Worm (Caenorhabditis elegans): ENCODE data around the gene msrp-6.
"Not testable (repeated sequence)": the region's sequence is repeated elsewhere in the genome, so short reads cannot be mapped to it uniquely, and the experiment has no call there.

msrp-6 gene

ce11 chrII:2600176-2600575, 19.1 kb upstream of the msrp-6 start, which contains the start of gene F33H12.1:
Gene F33H12.1, plus strand, starts transcription at chrII:2600476.
- TF ChIP-seq nhr-28 (tag; optimal IDR thresholded peaks at IDR 0.05); ceh-39 (tag; optimal IDR thresholded peaks at IDR 0.05); tbx-8 (GFP tag; optimal IDR thresholded peaks at IDR 0.05): not testable (repeated sequence)

DNA sequence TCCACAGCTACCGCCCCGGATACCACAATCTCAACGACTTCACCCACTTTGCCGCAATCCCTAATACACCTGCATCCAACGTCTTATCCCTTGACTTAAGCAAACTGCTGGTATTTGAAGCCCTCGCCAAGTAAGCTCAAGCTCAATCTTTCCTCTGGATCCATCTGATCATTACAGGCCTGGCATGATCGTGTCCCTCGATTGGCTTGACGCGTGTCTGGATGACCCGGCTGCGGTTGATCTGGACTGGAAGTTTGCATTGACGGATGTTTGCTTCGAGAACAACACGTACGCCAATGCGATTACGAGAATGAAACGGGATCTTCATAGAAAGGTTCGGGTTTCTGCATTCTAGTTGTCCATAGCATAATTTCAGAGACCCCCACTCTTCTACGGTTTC, 18.3 kb upstream of the msrp-6 start:
- TF ChIP-seq nhr-12 (tag; optimal IDR thresholded peaks at IDR 0.05) = no peak
- no peak for TF ChIP-seq mab-5 (tag; optimal IDR thresholded peaks at IDR 0.05)
- TF ChIP-seq blmp-1 (tag; optimal IDR thresholded peaks at IDR 0.05) = no peak
- no peak for TF ChIP-seq unc-120 (tag; optimal IDR thresholded peaks at IDR 0.05; ENCODE audit: poor library complexity, severe bottlenecking)
- no peak for TF ChIP-seq unc-39 (tag; optimal IDR thresholded peaks at IDR 0.05)
- no peak for TF ChIP-seq mep-1 (tag; optimal IDR thresholded peaks at IDR 0.05)
- TF ChIP-seq nhr-28 (tag; optimal IDR thresholded peaks at IDR 0.05) = no peak
- no peak for TF ChIP-seq ceh-43 (GFP tag; optimal IDR thresholded peaks at IDR 0.05)
- TF ChIP-seq elt-3 (tag; optimal IDR thresholded peaks at IDR 0.05) = no peak
- no peak for TF ChIP-seq pha-4 (tag; optimal IDR thresholded peaks at IDR 0.05)
- no peak for TF ChIP-seq nhr-2 (tag; optimal IDR thresholded peaks at IDR 0.05)
- TF ChIP-seq lin-32 (GFP tag; optimal IDR thresholded peaks at IDR 0.05) = no peak
- no peak for TF ChIP-seq M03D4.4 (tag; optimal IDR thresholded peaks at IDR 0.05)
- TF ChIP-seq sptf-1 (tag; optimal IDR thresholded peaks at IDR 0.05) = no peak
- no peak for TF ChIP-seq cnd-1 (tag; optimal IDR thresholded peaks at IDR 0.05)
- no peak for TF ChIP-seq bed-3 (GFP tag; optimal IDR thresholded peaks at IDR 0.05)
- no peak for TF ChIP-seq unc-62 (GFP tag; optimal IDR thresholded peaks at IDR 0.05)
- no peak for TF ChIP-seq hlh-1 (tag; optimal IDR thresholded peaks at IDR 0.05)
- no peak for TF ChIP-seq snpc-4 (tag; optimal IDR thresholded peaks at IDR 0.05)
- TF ChIP-seq tbx-8 (GFP tag; optimal IDR thresholded peaks at IDR 0.05) = no peak

ce11 chrII:2605319-2605718, 13.9 kb upstream of the msrp-6 start, which contains the start of gene sri-77:
Gene sri-77, minus strand, starts transcription at chrII:2605419.
- no peak for TF ChIP-seq nhr-237 (tag; optimal IDR thresholded peaks at IDR 0.05)
- no peak for TF ChIP-seq sptf-1 (tag; optimal IDR thresholded peaks at IDR 0.05)
- TF ChIP-seq bed-3 (GFP tag; optimal IDR thresholded peaks at IDR 0.05) = no peak
- TF ChIP-seq tbx-8 (GFP tag; optimal IDR thresholded peaks at IDR 0.05) = no peak
- no peak for TF ChIP-seq M03D4.4 (tag; optimal IDR thresholded peaks at IDR 0.05)
- no peak for TF ChIP-seq unc-62 (GFP tag; optimal IDR thresholded peaks at IDR 0.05)
- TF ChIP-seq elt-3 (tag; optimal IDR thresholded peaks at IDR 0.05) = no peak
- no peak for TF ChIP-seq nhr-28 (tag; optimal IDR thresholded peaks at IDR 0.05)
- no peak for TF ChIP-seq hlh-1 (tag; optimal IDR thresholded peaks at IDR 0.05)
- no peak for TF ChIP-seq ces-1 (GFP tag; optimal IDR thresholded peaks at IDR 0.05)
- no peak for TF ChIP-seq mls-2 (tag; optimal IDR thresholded peaks at IDR 0.05)
- no peak for TF ChIP-seq lin-13 (tag; optimal IDR thresholded peaks at IDR 0.05)

DNA sequence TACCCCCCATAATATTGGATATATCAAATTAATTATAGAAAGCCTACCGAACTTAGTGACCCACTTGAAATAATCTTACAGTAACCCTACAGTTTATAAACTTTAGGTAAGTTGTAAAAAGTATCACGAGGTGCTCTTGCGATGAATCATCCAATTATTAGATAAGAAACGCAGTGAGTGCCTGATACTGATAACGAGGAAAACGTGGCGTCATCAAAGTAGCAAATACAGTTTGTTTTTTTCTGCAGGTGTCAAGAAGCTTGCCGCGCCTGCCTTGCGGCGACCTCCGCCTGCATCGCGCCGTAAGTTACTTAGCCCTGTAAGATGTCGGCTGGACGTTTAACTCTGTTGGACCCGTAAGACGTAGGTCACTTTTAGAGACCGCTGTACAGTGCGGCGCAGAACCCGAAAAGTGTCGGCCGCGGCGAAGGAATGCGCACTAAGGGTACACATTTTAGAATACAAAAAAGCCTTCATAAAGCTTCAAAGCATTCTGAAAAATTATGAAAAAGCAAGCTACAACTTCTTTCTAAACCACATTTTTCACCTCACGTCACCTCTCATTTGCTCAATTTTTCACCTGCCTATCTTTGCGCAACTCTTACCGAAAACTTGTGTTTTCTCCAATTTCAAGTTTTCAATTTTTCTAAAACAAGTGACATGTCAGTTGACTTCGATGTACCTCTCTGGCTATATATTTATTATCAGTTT, 8.9 kb upstream of the msrp-6 start, which contains the start of gene sri-38:
Gene sri-38 (plus strand): TSS at position 661 of the 711 bp plus-strand sequence.
- TF ChIP-seq lin-32 (GFP tag; optimal IDR thresholded peaks at IDR 0.05) (no peak), lsy-2 (tag; optimal IDR thresholded peaks at IDR 0.05) (no peak), bed-3 (GFP tag; optimal IDR thresholded peaks at IDR 0.05) (no peak), sptf-1 (tag; optimal IDR thresholded peaks at IDR 0.05) (no peak), cnd-1 (tag; optimal IDR thresholded peaks at IDR 0.05) (no peak), mls-2 (tag; optimal IDR thresholded peaks at IDR 0.05) (no peak), blmp-1 (tag; optimal IDR thresholded peaks at IDR 0.05) (no peak), ham-2 (GFP tag; optimal IDR thresholded peaks at IDR 0.05) (no peak), zip-8 (tag; optimal IDR thresholded peaks at IDR 0.05) (no peak), pha-4 (tag; optimal IDR thresholded peaks at IDR 0.05) (no peak), nhr-2 (tag; optimal IDR thresholded peaks at IDR 0.05) (no peak), ces-1 (GFP tag; optimal IDR thresholded peaks at IDR 0.05) (no peak), elt-1 (tag; optimal IDR thresholded peaks at IDR 0.05; ENCODE audit: borderline replicate concordance, insufficient read depth) (no peak), drap-1 (GFP tag; optimal IDR thresholded peaks at IDR 0.05) (no peak)

ce11 chrII:2611009-2611408, 8.2 kb upstream of the msrp-6 start:
- TF ChIP-seq nhr-12 (tag; optimal IDR thresholded peaks at IDR 0.05) (no peak), sem-2 (GFP tag; optimal IDR thresholded peaks at IDR 0.05) (no peak), bed-3 (GFP tag; optimal IDR thresholded peaks at IDR 0.05) (no peak), unc-120 (tag; optimal IDR thresholded peaks at IDR 0.05; ENCODE audit: poor library complexity, severe bottlenecking) (no peak), mab-5 (tag; optimal IDR thresholded peaks at IDR 0.05) (no peak), sptf-1 (tag; optimal IDR thresholded peaks at IDR 0.05) (no peak), unc-62 (GFP tag; optimal IDR thresholded peaks at IDR 0.05) (no peak), lsy-2 (tag; optimal IDR thresholded peaks at IDR 0.05) (no peak), ceh-83 (GFP tag; optimal IDR thresholded peaks at IDR 0.05) (no peak), ceh-43 (GFP tag; optimal IDR thresholded peaks at IDR 0.05) (no peak), nhr-237 (tag; optimal IDR thresholded peaks at IDR 0.05) (no peak), cnd-1 (tag; optimal IDR thresholded peaks at IDR 0.05) (no peak), lin-32 (GFP tag; optimal IDR thresholded peaks at IDR 0.05) (no peak), ces-1 (GFP tag; optimal IDR thresholded peaks at IDR 0.05) (no peak), tbx-8 (GFP tag; optimal IDR thresholded peaks at IDR 0.05) (no peak), pha-4 (tag; optimal IDR thresholded peaks at IDR 0.05) (no peak), elt-3 (tag; optimal IDR thresholded peaks at IDR 0.05) (no peak), flh-1 (GFP tag; optimal IDR thresholded peaks at IDR 0.05) (no peak), elt-1 (tag; optimal IDR thresholded peaks at IDR 0.05; ENCODE audit: borderline replicate concordance, insufficient read depth) (no peak)

All from whole organism, mixed stage, embryonic.